Fruit fly (Drosophila melanogaster) whole organism, prepupa: ENCODE measurements around the gene Scgalpha.

Source experiments
- CG10669 ChIP-seq: fragments of 200-800 bp; sonication (Bioruptor generic); optimal IDR thresholded peaks from 3 replicates; lab custom pipeline; 2018; ENCODE audit warnings: missing biosample characterization, mild to moderate bottlenecking, missing genetic modification characterization, moderate library complexity
- CG15336 ChIP-seq: fragments of 200-800 bp; sonication (Bioruptor generic); IDR thresholded peaks from 2 replicates; pipeline ENCODE4 v1.3.6; 2022; ENCODE audit warnings: missing biosample characterization, missing genetic modification characterization
- CG6276 ChIP-seq: fragments of 200-800 bp; sonication (Bioruptor generic); optimal IDR thresholded peaks from 2 replicates; lab custom pipeline; 2017; ENCODE audit warnings: missing biosample characterization, mild to moderate bottlenecking, missing genetic modification characterization
- CG6792 ChIP-seq: fragments of 200-800 bp; sonication (Bioruptor generic); optimal IDR thresholded peaks from 3 replicates; lab custom pipeline; 2016; ENCODE audit warnings: missing biosample characterization, missing genetic modification characterization
- CG8319 ChIP-seq: fragments of 200-800 bp; sonication (Bioruptor generic); optimal IDR thresholded peaks from 3 replicates; lab custom pipeline; 2016; ENCODE audit warnings: missing biosample characterization, missing genetic modification characterization
- Eip78C ChIP-seq: fragments of 200-800 bp; sonication (Bioruptor generic); peaks from one replicate; lab custom pipeline; 2016; ENCODE audit warnings: missing biosample characterization, missing genetic modification characterization
- Hr38 ChIP-seq: sonication (Bioruptor generic); optimal IDR thresholded peaks from 2 replicates; lab custom pipeline; 2016; ENCODE audit warnings: missing biosample characterization, missing genetic modification characterization
- Hr39 ChIP-seq: fragments of 200-800 bp; sonication (Bioruptor generic); optimal IDR thresholded peaks from 2 replicates; lab custom pipeline; 2016; ENCODE audit warnings: missing biosample characterization, missing genetic modification characterization
- Lpt ChIP-seq: fragments of 200-800 bp; sonication (Bioruptor generic); optimal IDR thresholded peaks from 3 replicates; lab custom pipeline; 2016; ENCODE audit warnings: missing biosample characterization, missing genetic modification characterization
- Met ChIP-seq: fragments of 200-800 bp; sonication (Bioruptor generic); optimal IDR thresholded peaks from 3 replicates; lab custom pipeline; 2016; ENCODE audit warnings: missing biosample characterization, missing genetic modification characterization
- OdsH ChIP-seq: fragments of 200-800 bp; sonication (Bioruptor generic); optimal IDR thresholded peaks from 3 replicates; lab custom pipeline; 2016; ENCODE audit warnings: missing biosample characterization, missing genetic modification characterization
- Sox14 ChIP-seq: fragments of 200-800 bp; sonication (Bioruptor generic); optimal IDR thresholded peaks from 3 replicates; lab custom pipeline; 2016; ENCODE audit warnings: missing biosample characterization, missing genetic modification characterization
- cyc ChIP-seq: fragments of 200-800 bp; sonication (Bioruptor generic); optimal IDR thresholded peaks from 3 replicates; lab custom pipeline; 2016; ENCODE audit warnings: missing biosample characterization, missing genetic modification characterization
- fd85E ChIP-seq: fragments of 200-800 bp; sonication (Bioruptor generic); optimal IDR thresholded peaks from 3 replicates; lab custom pipeline; 2016; ENCODE audit warnings: missing biosample characterization, missing genetic modification characterization
- fkh ChIP-seq: fragments of 200-800 bp; sonication (Bioruptor generic); optimal IDR thresholded peaks from 3 replicates; lab custom pipeline; 2017; ENCODE audit warnings: missing biosample characterization, mild to moderate bottlenecking, missing genetic modification characterization, moderate library complexity
- ss ChIP-seq, 2 experiments: fragments of 200-800 bp; sonication (Bioruptor generic); optimal IDR thresholded peaks; 2 replicates in 1 of 2; 3 replicates in 1 of 2; lab custom pipeline; 2017 to 2018; ENCODE audit warnings: mild to moderate bottlenecking in 2 of 2, missing biosample characterization in 2 of 2, missing genetic modification characterization in 2 of 2, moderate library complexity in 1 of 2
- svp ChIP-seq: fragments of 200-800 bp; sonication (Bioruptor generic); peaks from one replicate; lab custom pipeline; 2016; ENCODE audit warnings: missing biosample characterization, missing genetic modification characterization
- topi ChIP-seq: fragments of 200-800 bp; sonication (Bioruptor generic); optimal IDR thresholded peaks from 3 replicates; lab custom pipeline; 2016; ENCODE audit warnings: missing biosample characterization, missing genetic modification characterization
- vri ChIP-seq: fragments of 200-800 bp; sonication (Bioruptor generic); optimal IDR thresholded peaks from 3 replicates; lab custom pipeline; 2016; ENCODE audit warnings: missing biosample characterization, mild to moderate bottlenecking, missing genetic modification characterization

The Scgalpha gene

DNA sequence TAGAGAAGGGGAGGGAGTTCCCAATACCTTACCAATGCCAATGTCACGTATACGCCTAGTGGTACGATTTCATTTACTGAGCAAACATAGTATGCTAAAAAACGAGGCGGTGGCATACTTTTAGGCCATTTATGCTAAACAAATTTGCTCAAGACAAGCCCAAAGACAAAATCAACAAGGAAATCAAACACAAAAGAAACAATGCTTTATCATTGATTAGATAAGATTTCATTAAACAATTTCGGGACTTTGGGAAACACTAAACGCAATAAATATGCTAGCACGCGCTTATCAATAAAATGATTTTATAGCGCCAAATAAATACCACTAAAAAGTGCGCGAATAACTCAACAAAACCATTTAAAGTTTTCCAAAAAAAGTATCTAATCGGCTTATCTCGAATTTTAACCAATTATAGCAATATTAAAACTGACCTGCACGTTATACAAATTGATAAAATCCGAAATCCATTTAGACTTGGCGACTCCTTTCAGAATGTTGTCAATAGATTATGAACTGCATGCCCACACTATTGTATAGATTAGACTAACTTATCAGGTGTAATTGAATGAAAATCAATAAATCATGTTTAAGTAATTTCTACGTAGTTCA is 47.4 kb downstream of the Scgalpha start:
- no peak for TF ChIP-seq Lpt
- TF ChIP-seq vri: peak; percentile 28
- peak; percentile 74 for TF ChIP-seq fkh (GFP tag; lab: Kevin White, UChicago)

DNA sequence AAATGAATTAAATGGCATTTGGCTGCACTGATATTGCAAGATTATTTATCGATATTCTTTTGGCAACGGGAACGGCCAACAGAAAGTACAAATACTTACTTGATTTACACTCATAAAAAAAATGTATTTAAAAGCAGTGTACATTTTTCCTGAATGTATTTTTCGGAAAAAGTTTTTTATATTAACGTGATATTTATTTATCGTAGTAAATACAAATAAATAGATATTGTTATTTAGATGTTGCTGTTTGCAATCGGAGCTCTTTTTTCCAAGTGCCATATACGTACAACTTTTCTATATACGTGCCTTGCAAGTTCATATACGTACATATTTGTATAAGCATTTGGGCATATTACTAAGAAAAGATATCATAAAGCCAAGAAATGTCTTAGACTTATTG is 48.1 kb downstream of the Scgalpha start:
- TF ChIP-seq Hr39 (GFP tag; lab: Kevin White, UChicago): no peak
- no peak for TF ChIP-seq Lpt
- peak; percentile 51 for TF ChIP-seq svp
- no peak for TF ChIP-seq Hr38 (GFP tag; lab: Kevin White, UChicago)
- no peak for TF ChIP-seq vri
- no peak for TF ChIP-seq CG8319 (GFP tag; lab: Kevin White, UChicago)
- no peak for TF ChIP-seq fd85E
- TF ChIP-seq Met: peak; percentile 31
- TF ChIP-seq CG10669: no peak
- no peak for TF ChIP-seq Eip78C (GFP tag; lab: Kevin White, UChicago)
- TF ChIP-seq CG6276 (GFP tag; lab: Kevin White, UChicago): no peak
- no peak for TF ChIP-seq CG6792 (GFP tag; lab: Kevin White, UChicago)
- TF ChIP-seq CG15336 (GFP tag; lab: Robert Waterston, UW): no peak
- TF ChIP-seq OdsH (GFP tag; lab: Kevin White, UChicago): no peak
- no peak for TF ChIP-seq ss (GFP tag; optimal IDR thresholded peaks at IDR 0.05; lab: Kevin White, UChicago)
- TF ChIP-seq topi: peak; percentile 26
- TF ChIP-seq cyc (GFP tag; lab: Kevin White, UChicago): peak; percentile 21

DNA sequence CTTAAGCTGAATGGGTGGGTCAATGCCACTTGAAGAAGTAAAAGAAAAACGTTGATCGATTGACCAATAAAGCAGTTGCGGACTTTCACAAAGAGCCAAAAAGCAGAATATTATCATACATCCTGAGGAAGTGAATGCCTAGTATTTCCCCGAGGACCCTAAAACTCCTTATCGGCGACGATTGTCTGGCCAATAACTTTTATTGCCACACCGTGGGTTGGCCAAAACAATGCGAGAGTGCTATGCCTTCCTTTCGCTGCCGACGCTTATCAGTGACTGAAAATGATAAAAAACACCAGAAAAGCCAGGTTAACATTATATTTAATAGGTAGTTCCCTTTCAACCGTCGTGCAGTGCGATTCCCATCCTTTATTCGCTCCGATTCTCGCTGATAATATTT is 48.6 kb downstream of the Scgalpha start, which contains the start of gene Mur29B:
TSS of gene Mur29B (plus strand) at position 324 of the 400 bp plus-strand sequence.
- TF ChIP-seq vri (peak; percentile 50), Sox14 (GFP tag; lab: Kevin White, UChicago) (no peak)
